Worm (Caenorhabditis elegans): ENCODE results near the gene srg-9.

DNA sequence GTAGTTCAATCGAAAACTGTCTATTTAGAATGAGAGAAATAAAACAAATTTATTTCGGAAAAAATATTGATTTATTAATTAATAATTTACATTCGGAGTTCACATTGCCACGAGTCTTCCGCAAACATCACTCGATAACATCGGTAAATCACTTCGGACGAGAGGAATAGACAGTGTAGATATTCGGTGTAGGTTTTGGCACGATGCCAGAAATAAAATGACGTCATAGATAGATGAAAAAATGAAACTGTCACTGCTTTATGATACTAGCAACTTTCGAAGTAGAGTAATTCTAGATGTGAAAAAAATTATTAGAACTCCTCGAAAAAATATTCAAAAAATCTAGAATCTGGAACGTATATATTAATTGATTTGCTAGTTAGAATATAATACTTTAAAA, 22.9 kb upstream of the srg-9 start:
- TF ChIP-seq ama-1 (optimal IDR thresholded peaks at IDR 0.05) (no peak), hnd-1 (tag; optimal IDR thresholded peaks at IDR 0.05) (no peak), aly-1 (tag; optimal IDR thresholded peaks at IDR 0.05) (no peak), ceh-36 (tag; optimal IDR thresholded peaks at IDR 0.05) (no peak), hmbx-1 (tag; optimal IDR thresholded peaks at IDR 0.05) (no peak)
